Worm (Caenorhabditis elegans) whole organism, late embryonic: ENCODE measurements around the gene Y38E10A.34.

Source experiments
- hlh-13 ChIP-seq: fragments of 200-800 bp; sonication (Bioruptor generic); optimal IDR thresholded peaks from 2 replicates; lab custom pipeline; 2018; ENCODE audit warnings: mild to moderate bottlenecking, missing genetic modification characterization, missing compliant biosample characterization
- pqm-1 ChIP-seq: sonication (generic microtip); optimal IDR thresholded peaks from 2 replicates; lab custom pipeline; 2016; ENCODE audit warnings: missing genetic modification characterization, missing compliant biosample characterization
- tbx-2 ChIP-seq: sonication (generic microtip); optimal IDR thresholded peaks from 2 replicates; lab custom pipeline; 2016; ENCODE audit warnings: missing genetic modification characterization, missing compliant biosample characterization
- unc-42 ChIP-seq: sonication (generic microtip); optimal IDR thresholded peaks from 2 replicates; lab custom pipeline; 2016; ENCODE audit warnings: missing genotype, missing genetic modification characterization, missing compliant biosample characterization
- unc-55 ChIP-seq: sonication (generic microtip); optimal IDR thresholded peaks from 2 replicates; lab custom pipeline; 2017; ENCODE audit warnings: missing biosample characterization, missing genetic modification reagents, missing genetic modification characterization

DNA sequence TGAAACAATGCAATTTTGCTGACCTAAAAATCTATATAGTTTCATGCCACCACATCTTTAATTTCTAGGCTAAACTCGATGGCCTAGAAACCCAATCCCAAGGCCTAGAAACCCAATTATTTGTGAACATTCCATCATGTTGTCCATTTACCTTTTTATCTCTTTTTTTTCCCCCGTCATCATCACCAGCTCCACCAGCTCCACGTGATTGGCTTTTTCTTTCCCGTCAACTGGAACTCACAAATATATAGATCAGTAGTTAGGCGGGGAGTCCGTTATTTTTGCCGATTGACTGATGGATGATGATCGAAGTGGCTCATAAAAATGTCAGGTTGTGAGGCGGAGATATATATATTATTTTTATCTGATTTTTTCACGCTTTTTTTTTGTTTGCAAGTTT is 27.4 kb downstream of the Y38E10A.34 start:
- TF ChIP-seq tbx-2 (tag; lab: Kevin White, UChicago): no peak
- no peak for TF ChIP-seq pqm-1
- no peak for TF ChIP-seq hlh-13 (GFP tag; lab: Kevin White, UChicago)
- no peak for TF ChIP-seq unc-55
- TF ChIP-seq unc-42 (tag; lab: Kevin White, UChicago): no peak
